Worm (Caenorhabditis elegans): ENCODE data around the gene ify-1.

ce11 chrII:5081124-5081913 lies 26.3 kb upstream of the ify-1 start, which contains the start of gene dsh-2:
- TF ChIP-seq ceh-22 (tag; optimal IDR thresholded peaks at IDR 0.05) (no peak), unc-55 (GFP tag; optimal IDR thresholded peaks at IDR 0.05) (peak; percentile 41), nfya-1 (tag; optimal IDR thresholded peaks at IDR 0.05) (peak; percentile 39), pha-4 (tag; optimal IDR thresholded peaks at IDR 0.05) (no peak), ceh-31 (tag; optimal IDR thresholded peaks at IDR 0.05) (no peak), sox-4 (tag; optimal IDR thresholded peaks at IDR 0.05) (no peak), odd-2 (tag; optimal IDR thresholded peaks at IDR 0.05) (no peak), ceh-6 (GFP tag; optimal IDR thresholded peaks at IDR 0.05) (no peak)
